Worm (Caenorhabditis elegans) whole organism, late embryonic: ENCODE data around the gene K02F3.12.

Experiments used
- eyg-1 ChIP-seq: sonication (generic microtip); optimal IDR thresholded peaks from 2 replicates; lab custom pipeline; 2016; ENCODE audit warnings: missing genotype, missing genetic modification characterization, missing compliant biosample characterization
- rnt-1 ChIP-seq: sonication (generic microtip); optimal IDR thresholded peaks from 2 replicates; lab custom pipeline; 2016; ENCODE audit warnings: missing genetic modification characterization, missing compliant biosample characterization

DNA sequence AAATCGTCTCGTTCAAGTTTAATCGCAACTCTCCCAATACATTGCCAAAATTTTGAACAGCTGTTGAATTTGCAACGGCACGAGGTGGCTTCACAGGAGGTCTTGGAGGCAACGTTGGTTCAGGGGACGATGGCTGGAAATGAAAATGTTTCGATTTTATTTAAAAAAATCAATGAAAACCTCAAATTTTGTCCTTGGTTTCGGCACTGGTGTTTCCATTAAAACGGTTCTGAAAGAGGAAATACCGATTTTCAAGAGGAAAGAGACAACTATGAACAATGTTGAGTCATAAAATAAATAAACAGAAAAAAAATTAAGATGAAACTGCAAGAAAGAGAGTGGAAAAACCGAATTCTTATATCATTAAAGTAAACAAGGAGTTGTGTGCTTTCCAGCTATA lies 51.0 kb downstream of the K02F3.12 start, which contains the start of gene F23H11.4:
- TF ChIP-seq eyg-1: no peak
- no peak for TF ChIP-seq rnt-1 (tag; lab: Kevin White, UChicago)
